Fruit fly (Drosophila melanogaster) whole organism, embryonic: ENCODE data around the gene CG14659.

Experiments used
- Atf-2 ChIP-seq: fragments of 200-800 bp; sonication (Bioruptor generic); optimal IDR thresholded peaks from 2 replicates; lab custom pipeline; 2016; ENCODE audit warnings: missing biosample characterization, missing genetic modification characterization
- Atf6 ChIP-seq: fragments of 200-800 bp; sonication (Bioruptor generic); IDR thresholded peaks from 2 replicates; pipeline ENCODE4 v1.3.6; 2022; ENCODE audit warnings: missing biosample characterization, missing genetic modification characterization
- B-H1 ChIP-seq: fragments of 200-800 bp; sonication (Bioruptor generic); IDR thresholded peaks from 3 replicates; pipeline ENCODE4 v1.3.6; 2022; ENCODE audit warnings: missing biosample characterization, missing genetic modification characterization
- CG10274 ChIP-seq: fragments of 200-800 bp; sonication (Bioruptor generic); optimal IDR thresholded peaks from 3 replicates; lab custom pipeline; 2017; ENCODE audit warnings: missing biosample characterization, mild to moderate bottlenecking, missing genetic modification characterization
- CG10462 ChIP-seq: fragments of 200-800 bp; sonication (Bioruptor generic); optimal IDR thresholded peaks from 2 replicates; lab custom pipeline; 2016; ENCODE audit warnings: missing biosample characterization, missing genetic modification characterization
- CG10979 ChIP-seq: fragments of 200-800 bp; sonication (Bioruptor generic); optimal IDR thresholded peaks from 2 replicates; lab custom pipeline; 2018; ENCODE audit warnings: missing biosample characterization, mild to moderate bottlenecking, missing genetic modification characterization, moderate library complexity
- CG11085 ChIP-seq: fragments of 200-800 bp; sonication (Bioruptor generic); IDR thresholded peaks from 2 replicates; pipeline ENCODE4 v1.3.6; 2022; ENCODE audit warnings: missing biosample characterization, missing genetic modification characterization
- CG11723 ChIP-seq: fragments of 200-800 bp; sonication (Bioruptor generic); optimal IDR thresholded peaks from 2 replicates; lab custom pipeline; 2017; ENCODE audit warnings: missing biosample characterization, mild to moderate bottlenecking, missing genetic modification characterization
- CG12659 ChIP-seq: fragments of 200-800 bp; sonication (Bioruptor generic); optimal IDR thresholded peaks from 3 replicates; lab custom pipeline; 2017; ENCODE audit warnings: mild to moderate bottlenecking, missing biosample characterization, missing genetic modification reagents, missing genetic modification characterization
- CG12942 ChIP-seq: fragments of 200-800 bp; sonication (Bioruptor generic); optimal IDR thresholded peaks from 3 replicates; lab custom pipeline; 2016; ENCODE audit warnings: missing biosample characterization, missing genetic modification characterization
- CG13775 ChIP-seq: fragments of 200-800 bp; sonication (Bioruptor generic); optimal IDR thresholded peaks from 3 replicates; lab custom pipeline; 2017; ENCODE audit warnings: missing biosample characterization, mild to moderate bottlenecking, missing genetic modification characterization
- CG14441 ChIP-seq: fragments of 200-800 bp; sonication (Bioruptor generic); IDR thresholded peaks from 2 replicates; pipeline ENCODE4 v1.3.6; 2022; ENCODE audit warnings: missing biosample characterization, missing genetic modification characterization
- CG16779 ChIP-seq: fragments of 200-800 bp; sonication (Bioruptor generic); IDR thresholded peaks from 2 replicates; pipeline ENCODE4 v1.3.6; 2022; ENCODE audit warnings: missing biosample characterization, missing genetic modification characterization
- CG16863 ChIP-seq: fragments of 200-800 bp; sonication (Bioruptor generic); optimal IDR thresholded peaks from 3 replicates; lab custom pipeline; 2016; ENCODE audit warnings: missing biosample characterization, missing genetic modification characterization
- CG17361 ChIP-seq: fragments of 200-800 bp; sonication (Bioruptor generic); IDR thresholded peaks from 3 replicates; pipeline ENCODE4 v1.3.6; 2022; ENCODE audit warnings: missing biosample characterization, missing genetic modification characterization
- CG32772 ChIP-seq: fragments of 200-800 bp; sonication (Bioruptor generic); IDR thresholded peaks from 2 replicates; pipeline ENCODE4 v1.3.6; 2022; ENCODE audit warnings: missing biosample characterization, missing genetic modification characterization
- CG4820 ChIP-seq: fragments of 200-800 bp; sonication (Bioruptor generic); optimal IDR thresholded peaks from 3 replicates; lab custom pipeline; 2016; ENCODE audit warnings: missing biosample characterization, missing genetic modification characterization
- CG6791 ChIP-seq: fragments of 200-800 bp; sonication (Bioruptor generic); IDR thresholded peaks from 3 replicates; pipeline ENCODE4 v1.3.6; 2022; ENCODE audit warnings: missing biosample characterization, missing genetic modification characterization; ENCODE audit not compliant: partially characterized antibody
- CG7556 ChIP-seq: fragments of 200-800 bp; sonication (Bioruptor generic); optimal IDR thresholded peaks from 2 replicates; lab custom pipeline; 2017; ENCODE audit warnings: missing biosample characterization, mild to moderate bottlenecking, missing genetic modification characterization
- CG7928 ChIP-seq: fragments of 200-800 bp; sonication (Bioruptor generic); optimal IDR thresholded peaks from 2 replicates; lab custom pipeline; 2017; ENCODE audit warnings: missing biosample characterization, mild to moderate bottlenecking, missing genetic modification characterization
- CG9876 ChIP-seq: fragments of 200-800 bp; sonication (Bioruptor generic); optimal IDR thresholded peaks from 2 replicates; lab custom pipeline; 2016; ENCODE audit warnings: missing biosample characterization, missing genetic modification characterization
- CoRest ChIP-seq: fragments of 200-800 bp; sonication (Bioruptor generic); optimal IDR thresholded peaks from 3 replicates; lab custom pipeline; 2018; ENCODE audit warnings: missing biosample characterization, mild to moderate bottlenecking, missing genetic modification characterization, moderate library complexity
- Dek ChIP-seq: fragments of 200-800 bp; sonication (Bioruptor generic); optimal IDR thresholded peaks from 3 replicates; lab custom pipeline; 2019; ENCODE audit warnings: missing biosample characterization, mild to moderate bottlenecking, missing genetic modification characterization, moderate library complexity
- Dref ChIP-seq: fragments of 200-800 bp; sonication (Bioruptor generic); IDR thresholded peaks from 2 replicates; pipeline ENCODE4 v1.3.6; 2022; ENCODE audit warnings: missing biosample characterization, missing genetic modification characterization
- Elba2 ChIP-seq: fragments of 200-800 bp; sonication (Bioruptor generic); optimal IDR thresholded peaks from 3 replicates; lab custom pipeline; 2016; ENCODE audit warnings: missing biosample characterization, missing genetic modification characterization
- Ets65A ChIP-seq: fragments of 200-800 bp; sonication (Bioruptor generic); peaks from one replicate; lab custom pipeline; 2016; ENCODE audit warnings: missing biosample characterization, missing genetic modification characterization
- H2.0 ChIP-seq: fragments of 200-800 bp; sonication (Bioruptor generic); IDR thresholded peaks from 2 replicates; pipeline ENCODE4 v1.3.6; 2022; ENCODE audit warnings: missing biosample characterization, missing genetic modification characterization
- HHEX ChIP-seq: fragments of 200-800 bp; sonication (Bioruptor generic); optimal IDR thresholded peaks from 3 replicates; lab custom pipeline; 2017; ENCODE audit warnings: missing biosample characterization, mild to moderate bottlenecking, missing genetic modification characterization, missing genetic modification reagents
- HLH3B ChIP-seq: fragments of 200-800 bp; sonication (Bioruptor generic); IDR thresholded peaks from 2 replicates; pipeline ENCODE4 v1.3.6; 2022; ENCODE audit warnings: missing biosample characterization, missing genetic modification characterization
- MESR4 ChIP-seq: fragments of 200-800 bp; sonication (Bioruptor generic); optimal IDR thresholded peaks from 2 replicates; lab custom pipeline; 2018; ENCODE audit warnings: missing biosample characterization, mild to moderate bottlenecking, missing genetic modification characterization, moderate library complexity
- NC2β ChIP-seq: fragments of 200-800 bp; sonication (Bioruptor generic); optimal IDR thresholded peaks from 2 replicates; lab custom pipeline; 2016; ENCODE audit warnings: missing biosample characterization, missing genetic modification characterization
- Oaz ChIP-seq: fragments of 200-800 bp; sonication (Bioruptor generic); IDR thresholded peaks from 2 replicates; pipeline ENCODE4 v1.3.6; 2022; ENCODE audit warnings: missing biosample characterization, missing genetic modification characterization
- Optix ChIP-seq: fragments of 200-800 bp; sonication (Bioruptor generic); IDR thresholded peaks from 3 replicates; pipeline ENCODE4 v1.3.6; 2022; ENCODE audit warnings: missing biosample characterization, missing genetic modification characterization
- ac ChIP-seq: fragments of 200-800 bp; sonication (Bioruptor generic); optimal IDR thresholded peaks from 3 replicates; lab custom pipeline; 2017; ENCODE audit warnings: missing biosample characterization, mild to moderate bottlenecking, missing genetic modification characterization
- ara ChIP-seq: fragments of 200-800 bp; sonication (Bioruptor generic); IDR thresholded peaks from 2 replicates; pipeline ENCODE4 v1.3.6; 2022; ENCODE audit warnings: missing biosample characterization, missing genetic modification characterization
- az2 ChIP-seq: fragments of 200-800 bp; sonication (Bioruptor generic); optimal IDR thresholded peaks from 3 replicates; lab custom pipeline; 2016; ENCODE audit warnings: missing biosample characterization, missing genetic modification characterization
- bcd ChIP-seq: fragments of 200-800 bp; sonication (Bioruptor generic); optimal IDR thresholded peaks from 2 replicates; lab custom pipeline; 2017; ENCODE audit warnings: missing biosample characterization, mild to moderate bottlenecking, missing genetic modification characterization
- bsh ChIP-seq, 2 experiments: fragments of 200-800 bp; sonication (Bioruptor generic); optimal IDR thresholded peaks; 2 replicates each; lab custom pipeline; 2017 to 2018; ENCODE audit warnings: mild to moderate bottlenecking in 2 of 2, missing biosample characterization in 2 of 2, missing genetic modification characterization in 2 of 2, moderate library complexity in 1 of 2
- disco-r ChIP-seq: fragments of 200-800 bp; sonication (Bioruptor generic); optimal IDR thresholded peaks from 2 replicates; lab custom pipeline; 2016; ENCODE audit warnings: missing biosample characterization, missing genetic modification characterization
- dpn ChIP-seq, 2 experiments: fragments of 200-800 bp; sonication (Bioruptor generic); optimal IDR thresholded peaks; 3 replicates each; lab custom pipeline; 2016; ENCODE audit warnings: missing biosample characterization in 2 of 2, missing genetic modification characterization in 2 of 2
- en ChIP-seq: fragments of 200-800 bp; sonication (Bioruptor generic); optimal IDR thresholded peaks from 2 replicates; lab custom pipeline; 2016; ENCODE audit warnings: missing biosample characterization, missing genetic modification characterization
- fd3F ChIP-seq: fragments of 200-800 bp; sonication (Bioruptor generic); optimal IDR thresholded peaks from 2 replicates; lab custom pipeline; 2018; ENCODE audit warnings: missing biosample characterization, mild to moderate bottlenecking, missing genetic modification characterization, moderate library complexity
- gcm ChIP-seq: fragments of 200-800 bp; sonication (Bioruptor generic); optimal IDR thresholded peaks from 2 replicates; lab custom pipeline; 2019; ENCODE audit warnings: missing biosample characterization, mild to moderate bottlenecking, missing genetic modification characterization, moderate library complexity
- gsb-n ChIP-seq: fragments of 200-800 bp; sonication (Bioruptor generic); optimal IDR thresholded peaks from 3 replicates; lab custom pipeline; 2018; ENCODE audit warnings: missing biosample characterization, mild to moderate bottlenecking, missing genetic modification characterization
- ken ChIP-seq: fragments of 200-800 bp; sonication (Bioruptor generic); IDR thresholded peaks from 3 replicates; pipeline ENCODE4 v1.3.6; 2022; ENCODE audit warnings: missing biosample characterization, missing genetic modification characterization
- lilli ChIP-seq: fragments of 200-800 bp; sonication (Bioruptor generic); optimal IDR thresholded peaks from 3 replicates; lab custom pipeline; 2016; ENCODE audit warnings: missing biosample characterization, missing genetic modification characterization
- onecut ChIP-seq: fragments of 200-800 bp; sonication (Bioruptor generic); IDR thresholded peaks from 2 replicates; pipeline ENCODE4 v1.3.6; 2022; ENCODE audit warnings: missing biosample characterization, missing genetic modification characterization
- pum ChIP-seq: fragments of 200-800 bp; sonication (Bioruptor generic); optimal IDR thresholded peaks from 2 replicates; lab custom pipeline; 2016; ENCODE audit warnings: missing biosample characterization, missing genetic modification characterization
- sisA ChIP-seq: fragments of 200-800 bp; sonication (Bioruptor generic); IDR thresholded peaks from 2 replicates; pipeline ENCODE4 v1.3.6; 2022; ENCODE audit warnings: missing biosample characterization, missing genetic modification characterization
- vnd ChIP-seq: fragments of 200-800 bp; sonication (Bioruptor generic); IDR thresholded peaks from 3 replicates; pipeline ENCODE4 v1.3.6; 2022; ENCODE audit warnings: missing biosample characterization, missing genetic modification characterization; ENCODE audit not compliant: partially characterized antibody
- zf30C ChIP-seq: fragments of 200-800 bp; sonication (Bioruptor generic); optimal IDR thresholded peaks from 3 replicates; lab custom pipeline; 2018; ENCODE audit warnings: missing biosample characterization, mild to moderate bottlenecking, missing genetic modification characterization

CG14659 gene

DNA sequence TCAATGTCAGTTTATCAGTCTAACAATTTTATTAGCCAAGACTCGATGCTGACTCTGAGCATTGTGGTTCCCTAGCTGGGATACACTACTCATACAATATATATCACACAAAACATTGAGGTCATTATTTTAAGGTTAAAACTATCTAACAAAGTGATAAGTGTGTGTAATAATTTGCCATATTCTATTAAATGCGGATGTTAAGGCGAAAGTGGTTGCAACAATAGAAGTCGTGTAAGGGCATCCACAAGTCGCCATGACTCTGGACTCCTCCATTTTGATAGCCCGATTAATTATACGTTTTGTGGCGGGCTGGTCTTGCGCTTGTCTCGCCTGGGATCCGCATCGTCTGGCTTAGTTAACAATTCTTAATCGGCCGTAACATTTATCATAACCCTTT, 15.7 kb upstream of the CG14659 start (continued):
- TF ChIP-seq onecut (GFP tag; lab: Robert Waterston, UW) (peak; percentile 36; the same call in 1 of the 2 replicates), bcd (GFP tag; lab: Kevin White, UChicago) (peak; percentile 22), vnd (GFP tag; lab: Robert Waterston, UW) (no peak), CG10274 (GFP tag; lab: Kevin White, UChicago) (peak; percentile 55), Oaz (GFP tag; lab: Robert Waterston, UW) (0 out of 2 replicates have a peak, but pooled peaks have one; percentile 25), CG11085 (GFP tag; lab: Robert Waterston, UW) (no peak), Optix (GFP tag; lab: Robert Waterston, UW) (peak; percentile 48; the same call in 2 of the 3 replicates), CG11723 (GFP tag; lab: Kevin White, UChicago) (no peak), CG6791 (GFP tag; lab: Robert Waterston, UW) (no peak), HLH3B (GFP tag; lab: Robert Waterston, UW) (peak; percentile 58), Elba2 (GFP tag; lab: Kevin White, UChicago) (no peak), CG10979 (tag; lab: Kevin White, UChicago) (peak; percentile 79), HHEX (GFP tag; lab: Kevin White, UChicago) (peak; percentile 26), CG9876 (no peak), dpn (GFP tag; optimal IDR thresholded peaks at IDR 0.05; lab: Kevin White, UChicago) (peak in 1 of 2 experiments; percentile 39), CG7928 (GFP tag; lab: Kevin White, UChicago) (no peak), zf30C (GFP tag; lab: Kevin White, UChicago) (no peak), CG10462 (GFP tag; lab: Kevin White, UChicago) (peak; percentile 9), CG17361 (GFP tag; lab: Robert Waterston, UW) (peak; percentile 69), gcm (GFP tag; lab: Kevin White, UChicago) (peak; percentile 37), H2.0 (GFP tag; lab: Robert Waterston, UW) (peak; percentile 22; the same call in 1 of the 2 replicates), disco-r (GFP tag; lab: Kevin White, UChicago) (no peak), CG13775 (peak; percentile 9), Atf-2 (GFP tag; lab: Kevin White, UChicago) (peak; percentile 7), ara (GFP tag; lab: Robert Waterston, UW) (peak; percentile 72; the same call in 1 of the 2 replicates), CG16863 (peak; percentile 23), CG7556 (no peak), Dref (no peak), Ets65A (GFP tag; lab: Kevin White, UChicago) (peak; percentile 88), B-H1 (GFP tag; lab: Robert Waterston, UW) (no peak), CG12659 (no peak), bsh (GFP tag; optimal IDR thresholded peaks at IDR 0.05; lab: Kevin White, UChicago) (peak in 1 of 2 experiments; percentile 79), CG16779 (no peak), pum (peak; percentile 47), gsb-n (peak; percentile 65), NC2β (GFP tag; lab: Kevin White, UChicago) (peak; percentile 8), lilli (peak; percentile 23), CG12942 (GFP tag; lab: Kevin White, UChicago) (no peak), Atf6 (GFP tag; lab: Robert Waterston, UW) (0 out of 2 replicates have a peak, but pooled peaks have one; percentile 22), fd3F (no peak), ken (GFP tag; lab: Robert Waterston, UW) (peak; percentile 62), Dek (tag; lab: Kevin White, UChicago) (no peak), sisA (GFP tag; lab: Robert Waterston, UW) (peak; percentile 50; the same call in 1 of the 2 replicates), MESR4 (GFP tag; lab: Kevin White, UChicago) (no peak), en (peak; percentile 5), az2 (GFP tag; lab: Kevin White, UChicago) (peak; percentile 50), CG32772 (GFP tag; lab: Robert Waterston, UW) (peak; percentile 35; the same call in 1 of the 2 replicates), CG14441 (GFP tag; lab: Robert Waterston, UW) (0 out of 2 replicates have a peak, but pooled peaks have one; percentile 15), ac (GFP tag; lab: Kevin White, UChicago) (no peak), CoRest (tag; lab: Kevin White, UChicago) (peak; percentile 53), CG4820 (GFP tag; lab: Kevin White, UChicago) (peak; percentile 7)
